Worm (Caenorhabditis elegans): ENCODE results near the gene B0495.7.

The B0495.7 gene

ce11 chrII:7695636-7696035, 9.4 kb downstream of the B0495.7 start:
- no peak for TF ChIP-seq unc-62 (GFP tag; optimal IDR thresholded peaks at IDR 0.05)

DNA sequence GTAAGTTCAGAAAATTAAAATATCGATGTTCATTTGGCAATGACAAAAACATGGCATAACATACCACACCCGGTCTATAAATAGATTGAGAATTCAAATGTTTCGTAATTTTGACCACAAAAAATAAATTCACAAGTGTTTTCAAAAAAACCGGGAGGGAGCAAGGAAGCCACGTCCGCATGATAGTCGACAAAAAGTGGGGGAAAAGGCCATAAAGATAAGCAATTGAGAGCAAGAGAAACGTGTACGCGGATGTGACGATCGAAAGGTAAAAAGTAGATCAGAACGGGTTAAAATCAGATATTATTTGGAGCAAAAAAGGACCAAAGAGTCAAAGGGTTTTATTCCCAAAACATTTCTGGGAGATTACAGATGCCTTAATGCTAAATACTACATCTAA, 10.3 kb downstream of the B0495.7 start:
- TF ChIP-seq unc-62 (GFP tag; optimal IDR thresholded peaks at IDR 0.05), result no peak

ce11 chrII:7693929-7694328, 11.1 kb downstream of the B0495.7 start, which contains the start of gene nhx-2:
Gene nhx-2 (minus strand): TSS chrII:7693957.
- TF ChIP-seq unc-62 (GFP tag; optimal IDR thresholded peaks at IDR 0.05), result no peak

DNA sequence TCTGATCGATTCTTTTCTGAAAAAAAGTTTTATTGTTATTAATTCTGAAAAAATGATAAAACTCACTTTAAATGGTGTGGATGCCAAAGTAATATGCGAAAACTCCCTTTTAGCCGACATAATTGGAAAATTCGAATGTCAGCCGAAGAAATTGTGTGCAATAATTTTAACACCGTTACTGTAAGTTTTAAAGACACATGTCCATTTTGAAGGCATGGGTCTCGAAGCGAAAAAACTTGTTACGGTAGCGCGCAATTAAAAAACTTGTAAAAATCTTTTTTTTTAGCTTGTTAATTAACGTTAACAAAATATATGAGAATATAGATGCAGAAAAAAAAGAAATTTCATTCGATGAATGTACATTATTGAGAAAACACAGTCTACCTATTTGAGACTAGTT, 14.6 kb downstream of the B0495.7 start, which contains the start of gene pid-1:
pid-1 (minus strand) TSS at position 173 of the 400 bp plus-strand sequence.
- no peak for TF ChIP-seq unc-62 (GFP tag; optimal IDR thresholded peaks at IDR 0.05)

DNA sequence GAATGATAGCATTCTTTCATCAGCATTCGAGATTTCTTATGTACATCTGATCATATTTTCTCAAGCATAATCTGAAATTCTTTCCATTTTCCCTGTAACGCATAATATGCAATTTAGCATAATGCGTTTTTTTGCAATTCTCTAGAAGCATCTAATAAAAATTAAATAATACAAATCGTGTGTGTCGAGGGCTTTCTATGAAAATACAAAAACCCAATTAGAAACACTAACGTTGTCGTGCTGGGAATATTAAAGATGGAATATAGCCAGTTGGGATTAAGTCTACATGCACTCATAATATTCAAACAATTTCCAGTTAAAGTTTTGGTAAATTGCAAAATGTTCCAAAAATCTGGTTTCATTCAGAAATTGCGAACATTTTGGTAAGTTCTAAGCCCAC, 20.4 kb downstream of the B0495.7 start, which contains the start of gene F18A1.1:
F18A1.1 (plus strand) TSS at position 301 of the 400 bp plus-strand sequence.
- TF ChIP-seq unc-62 (GFP tag; optimal IDR thresholded peaks at IDR 0.05), result no peak

DNA sequence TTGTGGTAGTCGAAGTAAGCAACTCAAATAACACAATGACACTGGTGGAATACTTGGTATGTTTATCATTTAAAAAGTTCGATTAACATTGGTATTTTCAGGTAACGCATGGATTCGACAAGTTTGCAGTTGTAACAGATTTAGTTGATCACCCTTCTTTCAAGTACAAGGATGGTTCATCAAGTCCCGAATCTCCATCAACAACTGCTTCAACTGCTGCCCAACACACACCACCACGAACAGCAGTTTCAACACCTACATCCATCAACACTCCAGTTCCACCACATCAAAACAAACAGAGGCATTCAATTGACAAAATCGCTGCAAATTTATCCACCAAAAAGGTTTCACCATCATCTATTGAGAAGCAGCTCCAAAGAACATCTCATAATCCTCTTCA, 22.5 kb downstream of the B0495.7 start:
- TF ChIP-seq unc-62 (GFP tag; optimal IDR thresholded peaks at IDR 0.05), result no peak

DNA sequence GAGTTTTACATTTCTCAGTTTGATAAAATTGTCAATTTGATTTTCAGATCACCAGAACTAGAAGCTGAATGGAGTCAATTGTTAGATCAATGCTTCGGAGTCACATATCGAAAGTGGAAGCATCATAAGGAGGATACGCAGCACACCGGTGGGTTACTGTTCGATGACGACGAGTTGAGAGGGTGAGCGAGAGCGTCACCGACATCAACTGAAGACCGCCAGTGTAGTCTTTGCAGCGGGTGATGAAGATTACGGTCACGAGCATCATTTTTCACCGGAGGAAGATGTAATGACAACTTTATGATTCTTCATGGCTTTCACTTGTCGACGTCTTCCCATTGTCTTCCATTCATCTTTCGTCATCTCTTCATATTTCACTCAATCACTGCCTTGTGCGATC, 23.1 kb downstream of the B0495.7 start, which contains the start of gene lin-26:
lin-26 (plus strand) TSS at position 301 of the 400 bp plus-strand sequence.
- no peak for TF ChIP-seq unc-62 (GFP tag; optimal IDR thresholded peaks at IDR 0.05)

DNA sequence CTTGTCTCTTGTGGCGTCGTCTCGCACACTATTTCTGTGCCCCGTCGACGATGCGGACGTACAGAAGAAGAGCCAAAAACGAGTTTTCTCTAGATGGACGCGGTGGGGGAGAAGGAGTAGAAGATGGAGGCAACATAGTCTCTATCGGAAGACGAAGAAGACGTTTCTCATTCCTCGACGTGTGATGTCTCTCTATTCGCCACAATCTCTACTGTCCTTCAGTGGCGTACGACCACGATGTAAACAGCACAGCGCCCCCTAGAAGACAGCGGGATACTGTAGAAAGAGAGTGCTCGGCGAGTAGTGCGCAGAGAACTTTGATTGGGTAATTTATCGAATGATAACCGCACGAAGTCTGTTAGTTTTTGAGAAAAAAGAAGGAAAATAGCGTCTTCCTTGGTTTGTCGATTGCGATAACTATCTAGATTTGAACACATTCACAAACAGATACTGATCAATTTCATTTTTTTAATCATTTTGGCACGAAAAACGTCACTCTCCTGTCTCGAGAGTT, 25.5 kb downstream of the B0495.7 start:
- no peak for TF ChIP-seq unc-62 (GFP tag; optimal IDR thresholded peaks at IDR 0.05)

DNA sequence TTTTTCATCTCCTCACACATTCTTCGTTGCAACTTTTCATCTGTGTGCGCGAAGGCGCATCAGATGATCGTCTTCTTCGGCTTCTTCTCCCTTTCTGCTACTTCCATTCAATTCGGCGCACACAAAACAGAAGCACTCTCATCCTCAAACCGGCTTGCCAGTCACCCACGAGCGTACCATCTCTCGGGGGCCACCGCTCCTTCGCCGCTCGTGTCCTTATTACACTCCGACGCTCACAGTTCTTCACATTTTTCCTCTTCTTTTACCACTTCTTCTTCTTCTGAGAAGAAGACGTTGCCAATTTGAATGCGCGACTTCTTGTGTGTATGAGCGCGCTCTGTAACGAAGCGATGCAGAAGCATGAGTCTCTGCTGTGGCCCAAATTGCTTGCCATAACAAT, 26.5 kb downstream of the B0495.7 start:
- no peak for TF ChIP-seq unc-62 (GFP tag; optimal IDR thresholded peaks at IDR 0.05)

ce11 chrII:7676307-7676905, 28.6 kb downstream of the B0495.7 start:
- TF ChIP-seq unc-62 (GFP tag; optimal IDR thresholded peaks at IDR 0.05), result no peak

DNA sequence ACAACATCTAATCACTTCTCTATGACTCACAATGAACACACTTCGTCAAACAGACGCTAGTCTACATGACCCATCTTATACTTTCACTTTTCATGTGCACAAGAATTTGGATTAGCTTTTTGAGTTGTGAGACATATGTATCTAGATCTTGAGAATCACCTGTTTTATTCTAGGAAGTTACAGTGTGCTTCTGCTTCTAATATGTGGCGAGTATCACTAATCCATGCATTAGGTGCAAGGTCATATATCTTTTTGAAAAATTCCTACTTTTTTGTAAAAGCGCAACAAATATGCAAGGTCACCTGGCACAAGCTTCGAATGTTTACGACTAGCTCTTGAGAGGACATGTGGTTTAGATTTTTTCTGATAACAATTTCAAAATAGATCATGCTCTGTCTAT, 29.3 kb downstream of the B0495.7 start:
- no peak for TF ChIP-seq unc-62 (GFP tag; optimal IDR thresholded peaks at IDR 0.05)

DNA sequence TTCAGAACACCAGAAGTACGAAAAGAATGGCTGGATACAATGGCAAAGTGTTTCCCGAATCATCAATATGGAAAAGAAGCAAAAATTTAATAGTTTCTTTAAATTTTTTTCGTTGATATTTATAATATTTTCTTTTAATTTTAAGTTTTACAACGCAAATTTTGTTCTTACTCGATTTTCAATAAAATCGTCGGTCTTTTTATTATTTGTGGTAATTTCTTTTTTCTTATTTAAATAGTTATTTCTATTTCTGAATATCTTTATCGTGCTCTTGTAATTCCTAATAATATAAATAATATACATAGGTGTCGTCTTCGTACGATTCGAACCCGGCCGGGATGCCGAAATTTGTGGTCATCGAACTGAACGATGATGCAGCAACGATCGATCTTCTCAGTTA, 33.3 kb downstream of the B0495.7 start, which contains the start of gene lir-1:
lir-1 (plus strand) TSS at position 301 of the 400 bp plus-strand sequence.
- no peak for TF ChIP-seq unc-62 (GFP tag; optimal IDR thresholded peaks at IDR 0.05)

- TF ChIP-seq unc-62 (GFP tag; optimal IDR thresholded peaks at IDR 0.05), result no peak
These were observed 35.0 kb downstream of the B0495.7 start for ce11 chrII:7670039-7670438.

ce11 chrII:7669409-7669808, 35.6 kb downstream of the B0495.7 start:
- no peak for TF ChIP-seq unc-62 (GFP tag; optimal IDR thresholded peaks at IDR 0.05)

DNA sequence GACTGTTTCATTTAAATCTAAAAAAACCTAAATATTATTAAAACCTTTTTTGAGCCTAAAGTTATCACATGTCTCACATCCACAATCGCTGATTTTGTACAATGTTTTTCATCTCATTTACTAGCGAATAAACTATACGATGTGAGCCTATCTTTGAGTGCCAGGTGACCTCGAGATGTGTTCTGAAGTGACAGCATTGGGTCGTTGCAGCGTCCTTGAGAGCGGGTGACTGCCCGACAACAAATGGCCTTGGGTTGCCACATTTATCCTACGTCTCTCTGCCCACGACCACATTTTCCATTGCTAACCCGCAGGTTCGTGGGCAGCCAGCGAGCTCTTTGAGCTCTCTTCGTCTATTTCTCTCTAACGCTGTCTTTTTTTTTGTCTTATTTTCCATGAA, 38.1 kb downstream of the B0495.7 start, which contains the start of gene lir-2:
lir-2 (plus strand) TSS at position 301 of the 400 bp plus-strand sequence.
- TF ChIP-seq unc-62 (GFP tag; optimal IDR thresholded peaks at IDR 0.05), result no peak

- no peak for TF ChIP-seq unc-62 (GFP tag; optimal IDR thresholded peaks at IDR 0.05)
These were observed 38.7 kb downstream of the B0495.7 start for ce11 chrII:7666338-7666737.
